Fruit fly (Drosophila melanogaster) whole organism, embryonic: ENCODE results near the gene CG11596.

ENCODE experiments used
- Antp ChIP-seq: fragments of 200-800 bp; sonication (Bioruptor generic); optimal IDR thresholded peaks from 3 replicates; lab custom pipeline; 2016; ENCODE audit warnings: missing biosample characterization, missing genetic modification characterization
- B-H1 ChIP-seq: fragments of 200-800 bp; sonication (Bioruptor generic); IDR thresholded peaks from 3 replicates; pipeline ENCODE4 v1.3.6; 2022; ENCODE audit warnings: missing biosample characterization, missing genetic modification characterization
- BEAF-32 ChIP-seq: fragments of 200-800 bp; sonication (Bioruptor generic); optimal IDR thresholded peaks from 3 replicates; lab custom pipeline; 2017; ENCODE audit warnings: missing biosample characterization, missing genetic modification characterization, mild to moderate bottlenecking, moderate library complexity, missing genetic modification reagents
- BtbVII ChIP-seq: fragments of 200-800 bp; sonication (Bioruptor generic); optimal IDR thresholded peaks from 3 replicates; lab custom pipeline; 2017; ENCODE audit warnings: missing biosample characterization, mild to moderate bottlenecking, missing genetic modification characterization
- CG10321 ChIP-seq: fragments of 200-800 bp; sonication (Bioruptor generic); IDR thresholded peaks from 2 replicates; pipeline ENCODE4 v1.3.6; 2022; ENCODE audit warnings: missing biosample characterization, missing genetic modification characterization
- CG10654 ChIP-seq: fragments of 200-800 bp; sonication (Bioruptor generic); optimal IDR thresholded peaks from 2 replicates; lab custom pipeline; 2016; ENCODE audit warnings: missing biosample characterization, missing genetic modification characterization
- CG11398 ChIP-seq: fragments of 200-800 bp; sonication (Bioruptor generic); optimal IDR thresholded peaks from 2 replicates; lab custom pipeline; 2016; ENCODE audit warnings: missing biosample characterization, missing genetic modification characterization
- CG13287 ChIP-seq: fragments of 200-800 bp; sonication (Bioruptor generic); IDR thresholded peaks from 2 replicates; pipeline ENCODE4 v1.3.6; 2022; ENCODE audit warnings: missing biosample characterization, missing genetic modification characterization; ENCODE audit not compliant: partially characterized antibody
- CG15269 ChIP-seq: fragments of 200-800 bp; sonication (Bioruptor generic); optimal IDR thresholded peaks from 2 replicates; lab custom pipeline; 2018; ENCODE audit warnings: missing biosample characterization, mild to moderate bottlenecking, missing genetic modification characterization, moderate library complexity
- CG15514 ChIP-seq: fragments of 200-800 bp; sonication (Bioruptor generic); optimal IDR thresholded peaks from 3 replicates; lab custom pipeline; 2017; ENCODE audit warnings: missing biosample characterization, missing genetic modification characterization, mild to moderate bottlenecking, moderate library complexity, missing genetic modification reagents
- CG15601 ChIP-seq: fragments of 200-800 bp; sonication (Bioruptor generic); optimal IDR thresholded peaks from 3 replicates; lab custom pipeline; 2019; ENCODE audit warnings: missing biosample characterization, mild to moderate bottlenecking, missing genetic modification characterization, moderate library complexity
- CG17361 ChIP-seq: fragments of 200-800 bp; sonication (Bioruptor generic); IDR thresholded peaks from 3 replicates; pipeline ENCODE4 v1.3.6; 2022; ENCODE audit warnings: missing biosample characterization, missing genetic modification characterization
- CG17802 ChIP-seq: fragments of 200-800 bp; sonication (Bioruptor generic); optimal IDR thresholded peaks from 2 replicates; lab custom pipeline; 2018; ENCODE audit warnings: missing biosample characterization, mild to moderate bottlenecking, missing genetic modification characterization, moderate library complexity
- CG18011 ChIP-seq: fragments of 200-800 bp; sonication (Bioruptor generic); optimal IDR thresholded peaks from 2 replicates; lab custom pipeline; 2017; ENCODE audit warnings: missing biosample characterization, missing genetic modification characterization, mild to moderate bottlenecking, moderate library complexity, missing genotype
- CG4617 ChIP-seq: fragments of 200-800 bp; sonication (Bioruptor generic); optimal IDR thresholded peaks from 3 replicates; lab custom pipeline; 2016; ENCODE audit warnings: missing biosample characterization, missing genetic modification characterization, borderline replicate concordance
- CG4854 ChIP-seq: fragments of 200-800 bp; sonication (Bioruptor generic); optimal IDR thresholded peaks from 2 replicates; lab custom pipeline; 2016; ENCODE audit warnings: missing biosample characterization, missing genetic modification characterization, inconsistent platforms
- CG6791 ChIP-seq: fragments of 200-800 bp; sonication (Bioruptor generic); IDR thresholded peaks from 3 replicates; pipeline ENCODE4 v1.3.6; 2022; ENCODE audit warnings: missing biosample characterization, missing genetic modification characterization; ENCODE audit not compliant: partially characterized antibody
- CG7271 ChIP-seq: fragments of 200-800 bp; sonication (Bioruptor generic); optimal IDR thresholded peaks from 2 replicates; lab custom pipeline; 2018; ENCODE audit warnings: missing biosample characterization, mild to moderate bottlenecking, missing genetic modification characterization, moderate library complexity
- CG7963 ChIP-seq: fragments of 200-800 bp; sonication (Bioruptor generic); IDR thresholded peaks from 3 replicates; pipeline ENCODE4 v1.3.6; 2022; ENCODE audit warnings: missing biosample characterization, missing genetic modification characterization; ENCODE audit not compliant: partially characterized antibody
- CG8478 ChIP-seq: fragments of >200 bp; optimal IDR thresholded peaks from 2 replicates; lab custom pipeline; 2018
- Dp ChIP-seq: fragments of 200-800 bp; sonication (Bioruptor generic); optimal IDR thresholded peaks from 2 replicates; lab custom pipeline; 2018; ENCODE audit warnings: missing biosample characterization, mild to moderate bottlenecking, missing genetic modification characterization, moderate library complexity
- ERR ChIP-seq: fragments of 200-800 bp; sonication (Bioruptor generic); optimal IDR thresholded peaks from 2 replicates; lab custom pipeline; 2016; ENCODE audit warnings: missing biosample characterization, missing genetic modification characterization
- Fer2 ChIP-seq: fragments of 200-800 bp; sonication (Bioruptor generic); optimal IDR thresholded peaks from 2 replicates; lab custom pipeline; 2018; ENCODE audit warnings: missing biosample characterization, mild to moderate bottlenecking, missing genetic modification characterization, moderate library complexity
- HLHmδ ChIP-seq: fragments of 200-800 bp; sonication (Bioruptor generic); optimal IDR thresholded peaks from 2 replicates; lab custom pipeline; 2018; ENCODE audit warnings: missing biosample characterization, mild to moderate bottlenecking, missing genetic modification characterization, moderate library complexity
- Hmr ChIP-seq: fragments of 200-800 bp; sonication (Bioruptor generic); optimal IDR thresholded peaks from 3 replicates; lab custom pipeline; 2017; ENCODE audit warnings: mild to moderate bottlenecking, missing biosample characterization, missing genetic modification reagents, missing genetic modification characterization
- Hr51 ChIP-seq, 2 experiments: fragments of 200-800 bp; sonication (Bioruptor generic); optimal IDR thresholded peaks; 2 replicates in 1 of 2; 3 replicates in 1 of 2; lab custom pipeline; 2016 to 2018; ENCODE audit warnings: missing biosample characterization in 2 of 2, missing genetic modification characterization in 2 of 2, mild to moderate bottlenecking in 1 of 2, moderate library complexity in 1 of 2
- MESR4 ChIP-seq: fragments of 200-800 bp; sonication (Bioruptor generic); optimal IDR thresholded peaks from 2 replicates; lab custom pipeline; 2018; ENCODE audit warnings: missing biosample characterization, mild to moderate bottlenecking, missing genetic modification characterization, moderate library complexity
- Side ChIP-seq: fragments of 200-800 bp; sonication (Bioruptor generic); optimal IDR thresholded peaks from 2 replicates; lab custom pipeline; 2016; ENCODE audit warnings: missing biosample characterization, missing genetic modification characterization
- Sox100B ChIP-seq: fragments of 200-800 bp; sonication (Bioruptor generic); optimal IDR thresholded peaks from 3 replicates; lab custom pipeline; 2018; ENCODE audit warnings: missing biosample characterization, mild to moderate bottlenecking, missing genetic modification characterization
- Stat92E ChIP-seq, 3 experiments: fragments of >200 bp in 2 of 3; fragments of 200-800 bp in 1 of 3; sonication (Bioruptor generic) in 1 of 3; optimal IDR thresholded peaks; 2 replicates each; lab custom pipeline; 2017 to 2019; ENCODE audit warnings: missing biosample characterization in 3 of 3, missing genetic modification characterization in 3 of 3, mild to moderate bottlenecking in 1 of 3, moderate library complexity in 1 of 3
- abd-A ChIP-seq: fragments of 200-800 bp; sonication (Bioruptor generic); optimal IDR thresholded peaks from 3 replicates; lab custom pipeline; 2019; ENCODE audit warnings: missing biosample characterization, mild to moderate bottlenecking, missing genetic modification characterization, moderate library complexity
- caup ChIP-seq: fragments of 200-800 bp; sonication (Bioruptor generic); optimal IDR thresholded peaks from 3 replicates; lab custom pipeline; 2017; ENCODE audit warnings: missing biosample characterization, mild to moderate bottlenecking, missing genetic modification characterization, moderate library complexity; ENCODE audit not compliant: severe bottlenecking
- ci ChIP-seq: fragments of 200-800 bp; sonication (Bioruptor generic); IDR thresholded peaks from 3 replicates; pipeline ENCODE4 v1.3.6; 2022; ENCODE audit warnings: missing biosample characterization, missing genetic modification characterization
- dati ChIP-seq: fragments of 200-800 bp; sonication (Bioruptor generic); IDR thresholded peaks from 2 replicates; pipeline ENCODE4 v1.3.6; 2022; ENCODE audit warnings: missing biosample characterization, missing genetic modification characterization
- ems ChIP-seq: fragments of 200-800 bp; sonication (Bioruptor generic); optimal IDR thresholded peaks from 3 replicates; lab custom pipeline; 2016; ENCODE audit warnings: missing biosample characterization, missing genetic modification characterization
- eve ChIP-seq, 2 experiments: fragments of >200 bp; optimal IDR thresholded peaks; 2 replicates each; lab custom pipeline; 2017; ENCODE audit warnings: missing biosample characterization in 2 of 2, missing genetic modification characterization in 2 of 2
- ftz-f1 ChIP-seq: fragments of 200-800 bp; sonication (Bioruptor generic); optimal IDR thresholded peaks from 2 replicates; lab custom pipeline; 2016; ENCODE audit warnings: missing biosample characterization, missing genetic modification characterization
- gem ChIP-seq: fragments of 200-800 bp; sonication (Bioruptor generic); optimal IDR thresholded peaks from 2 replicates; lab custom pipeline; 2019; ENCODE audit warnings: missing biosample characterization, mild to moderate bottlenecking, missing genetic modification characterization, moderate library complexity
- lilli ChIP-seq: fragments of 200-800 bp; sonication (Bioruptor generic); optimal IDR thresholded peaks from 3 replicates; lab custom pipeline; 2016; ENCODE audit warnings: missing biosample characterization, missing genetic modification characterization
- lov ChIP-seq, 2 experiments: fragments of 200-800 bp in 1 of 2; fragments of >200 bp in 1 of 2; sonication (Bioruptor generic) in 1 of 2; IDR thresholded peaks in 1 of 2; optimal IDR thresholded peaks in 1 of 2; 2 replicates in 1 of 2; 3 replicates in 1 of 2; pipeline versions ENCODE4 v1.3.6 to Lab custom; 2017 to 2022; ENCODE audit warnings: missing biosample characterization in 1 of 2, missing genetic modification characterization in 1 of 2
- nmo ChIP-seq: fragments of 200-800 bp; sonication (Bioruptor generic); optimal IDR thresholded peaks from 2 replicates; lab custom pipeline; 2018; ENCODE audit warnings: missing biosample characterization, mild to moderate bottlenecking, missing genetic modification characterization, moderate library complexity
- otp ChIP-seq: fragments of 200-800 bp; sonication (Bioruptor generic); IDR thresholded peaks from 3 replicates; pipeline ENCODE4, ENCODE4 v1.3.6; 2022; ENCODE audit warnings: missing biosample characterization, missing genetic modification characterization
- pum ChIP-seq: fragments of 200-800 bp; sonication (Bioruptor generic); optimal IDR thresholded peaks from 2 replicates; lab custom pipeline; 2016; ENCODE audit warnings: missing biosample characterization, missing genetic modification characterization
- pzg ChIP-seq: fragments of 200-800 bp; sonication (Bioruptor generic); optimal IDR thresholded peaks from 3 replicates; lab custom pipeline; 2018; ENCODE audit warnings: missing biosample characterization, mild to moderate bottlenecking, missing genetic modification characterization, moderate library complexity
- repo ChIP-seq: fragments of 200-800 bp; sonication (Bioruptor generic); optimal IDR thresholded peaks from 2 replicates; lab custom pipeline; 2016; ENCODE audit warnings: missing biosample characterization, missing genetic modification characterization
- seq ChIP-seq: fragments of 200-800 bp; sonication (Bioruptor generic); IDR thresholded peaks from 2 replicates; pipeline ENCODE4 v1.3.6; 2022; ENCODE audit warnings: missing biosample characterization, missing genetic modification characterization
- tin ChIP-seq: fragments of 200-800 bp; sonication (Bioruptor generic); optimal IDR thresholded peaks from 3 replicates; lab custom pipeline; 2016; ENCODE audit warnings: missing biosample characterization, missing genetic modification characterization
- zen ChIP-seq: fragments of 200-800 bp; sonication (Bioruptor generic); optimal IDR thresholded peaks from 3 replicates; lab custom pipeline; 2018; ENCODE audit warnings: missing biosample characterization, mild to moderate bottlenecking, missing genetic modification characterization, moderate library complexity
- zen2 ChIP-seq: fragments of 200-800 bp; sonication (Bioruptor generic); IDR thresholded peaks from 3 replicates; pipeline ENCODE4 v1.3.6; 2022; ENCODE audit warnings: missing biosample characterization, missing genetic modification characterization; ENCODE audit not compliant: partially characterized antibody

CG11596 gene

dm6 chrX:1901605-1902136, 25.8 kb upstream of the CG11596 start, which contains the start of gene Ldaf1 (continued):
- no peak for TF ChIP-seq CG10654 (GFP tag; lab: Kevin White, UChicago)
- TF ChIP-seq CG7963: no peak
- TF ChIP-seq CG8478 (lab: Kevin White, UChicago): no peak
- no peak for TF ChIP-seq Sox100B
- no peak for TF ChIP-seq tin (GFP tag; lab: Kevin White, UChicago)
- TF ChIP-seq nmo (GFP tag; lab: Kevin White, UChicago): no peak
- TF ChIP-seq CG6791 (GFP tag; lab: Robert Waterston, UW): no peak
- TF ChIP-seq CG15601 (tag; lab: Kevin White, UChicago): no peak
- no peak for TF ChIP-seq CG10321 (GFP tag; lab: Robert Waterston, UW)
- TF ChIP-seq Hr51 (GFP tag; optimal IDR thresholded peaks at IDR 0.05; lab: Kevin White, UChicago): no peak
- no peak for TF ChIP-seq CG15269
- no peak for TF ChIP-seq Stat92E (GFP tag; optimal IDR thresholded peaks at IDR 0.05; lab: Kevin White, UChicago)
- TF ChIP-seq ERR (GFP tag; lab: Kevin White, UChicago): no peak
- no peak for TF ChIP-seq ems
- peak; percentile 16 for TF ChIP-seq gem (tag; lab: Kevin White, UChicago)
- TF ChIP-seq CG13287 (GFP tag; lab: Robert Waterston, UW): peak; percentile 23; the same call in 1 of the 2 replicates
- no peak for TF ChIP-seq CG17802
- no peak for TF ChIP-seq Hmr (GFP tag; lab: Kevin White, UChicago)
- TF ChIP-seq B-H1 (GFP tag; lab: Robert Waterston, UW): no peak
- TF ChIP-seq CG17361 (GFP tag; lab: Robert Waterston, UW): no peak
- no peak for TF ChIP-seq Antp (GFP tag; lab: Kevin White, UChicago)
- no peak for TF ChIP-seq Side (GFP tag; lab: Kevin White, UChicago)
- no peak for TF ChIP-seq seq (GFP tag; lab: Robert Waterston, UW)
- no peak for TF ChIP-seq pum
- TF ChIP-seq CG7271 (tag; lab: Kevin White, UChicago): no peak
- TF ChIP-seq lov (optimal IDR thresholded peaks at IDR 0.05; lab: Kevin White, UChicago): no peak
- TF ChIP-seq lov (GFP tag; IDR thresholded peaks at IDR 0.05; lab: Robert Waterston, UW): no peak
- TF ChIP-seq eve (GFP tag; optimal IDR thresholded peaks at IDR 0.05; lab: Kevin White, UChicago): no peak
- no peak for TF ChIP-seq repo (GFP tag; lab: Kevin White, UChicago)
- TF ChIP-seq otp (GFP tag; lab: Robert Waterston, UW): no peak
- peak; percentile 6 for TF ChIP-seq zen (tag; lab: Kevin White, UChicago)
- TF ChIP-seq CG4854: no peak
- TF ChIP-seq pzg (GFP tag; lab: Kevin White, UChicago): peak; percentile 33
- TF ChIP-seq CG15514: peak; percentile 69
- TF ChIP-seq Fer2 (tag; lab: Kevin White, UChicago): no peak
- TF ChIP-seq dati (GFP tag; lab: Robert Waterston, UW): no peak
- TF ChIP-seq caup (GFP tag; lab: Kevin White, UChicago): no peak
- TF ChIP-seq zen2: no peak
- peak; percentile 22 for TF ChIP-seq BEAF-32 (GFP tag; lab: Kevin White, UChicago)
- no peak for TF ChIP-seq ftz-f1
- peak; percentile 20 for TF ChIP-seq MESR4 (GFP tag; lab: Kevin White, UChicago)
- no peak for TF ChIP-seq abd-A (tag; lab: Kevin White, UChicago)
- TF ChIP-seq HLHmδ (GFP tag; lab: Kevin White, UChicago): no peak
- TF ChIP-seq CG11398 (GFP tag; lab: Kevin White, UChicago): no peak
- TF ChIP-seq ci: no peak
- TF ChIP-seq CG18011: no peak
- peak; percentile 21 for TF ChIP-seq CG4617 (GFP tag; lab: Kevin White, UChicago)
- peak; percentile 5 for TF ChIP-seq lilli (GFP tag; lab: Kevin White, UChicago)
- peak; percentile 54 for TF ChIP-seq Dp (GFP tag; lab: Kevin White, UChicago)
- no peak for TF ChIP-seq BtbVII (GFP tag; lab: Kevin White, UChicago)
